Worm (Caenorhabditis elegans) whole organism, early embryonic: ENCODE measurements around the gene ZK180.6.

Source experiments
- B0310.2 ChIP-seq: sonication (generic microtip); optimal IDR thresholded peaks from 2 replicates; lab custom pipeline; 2016; ENCODE audit warnings: mild to moderate bottlenecking, missing genetic modification characterization, missing compliant biosample characterization
- ama-1 ChIP-seq: fragments of 150-350 bp; optimal IDR thresholded peaks from 2 replicates; lab custom pipeline; 2014
- hmbx-1 ChIP-seq: sonication (generic microtip); optimal IDR thresholded peaks from 2 replicates; lab custom pipeline; 2016; ENCODE audit warnings: mild to moderate bottlenecking, missing genetic modification characterization, missing compliant biosample characterization
- tbx-37 ChIP-seq: fragments of 200-800 bp; sonication (Bioruptor generic); conservative IDR thresholded peaks from 2 replicates; pipeline ENCODE4 v1.3.6; 2022; ENCODE audit warnings: missing genetic modification reagents, missing genetic modification characterization, missing compliant biosample characterization

DNA sequence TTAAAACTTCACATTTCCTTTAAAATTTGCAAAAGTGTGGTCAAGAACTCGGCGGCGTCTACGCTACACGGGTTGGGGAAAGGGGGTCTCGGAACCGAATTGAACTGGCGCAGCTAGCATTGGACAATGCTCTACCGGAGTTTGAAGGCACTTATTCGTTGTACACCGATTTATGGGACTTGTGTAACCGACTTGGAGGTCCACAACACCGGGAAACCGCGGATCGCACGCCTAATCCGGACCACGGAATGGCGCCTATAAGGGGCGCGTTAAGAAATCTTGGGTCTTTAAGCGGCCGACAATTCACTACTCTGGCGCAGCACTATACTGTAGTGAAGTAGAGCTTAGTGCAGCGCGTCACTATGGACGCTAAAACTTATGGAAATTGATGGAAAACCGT, 13.8 kb upstream of the ZK180.6 start:
- TF ChIP-seq hmbx-1 (tag; lab: Kevin White, UChicago) (no peak), tbx-37 (GFP tag; lab: Robert Waterston, UW) (no peak), B0310.2 (tag; lab: Kevin White, UChicago) (no peak), ama-1 (lab: Kevin White, UChicago) (no peak)
